Worm (Caenorhabditis elegans) whole organism, L4 larva: Measurements from ENCODE around the gene W02D7.5.
A peak's percentile ranks its signal among the peaks of the same experiment; 100 is the strongest.

Source experiments
- D1046.2 ChIP-seq: fragments of 200-800 bp; sonication (Bioruptor generic); IDR thresholded peaks from 2 replicates; pipeline ENCODE4 v1.3.6; 2022; ENCODE audit warnings: missing genetic modification characterization, missing compliant biosample characterization
- F26F4.8 ChIP-seq: fragments of 200-800 bp; sonication (Bioruptor generic); conservative IDR thresholded peaks from 2 replicates; pipeline ENCODE4 v1.3.6; 2022; ENCODE audit warnings: missing genetic modification characterization, missing compliant biosample characterization
- F44E2.7 ChIP-seq: fragments of 200-800 bp; sonication (Bioruptor generic); IDR thresholded peaks from 2 replicates; pipeline ENCODE4 v2.1.2; 2022; ENCODE audit warnings: missing genetic modification characterization, missing compliant biosample characterization
- Y105C5A.15 ChIP-seq: fragments of 200-800 bp; sonication (Bioruptor generic); IDR thresholded peaks from 2 replicates; pipeline ENCODE4 v1.3.6; 2022; ENCODE audit warnings: missing genetic modification characterization, missing compliant biosample characterization
- ZK337.2 ChIP-seq: fragments of 200-800 bp; sonication (Bioruptor generic); IDR thresholded peaks from 2 replicates; pipeline ENCODE4 v1.3.6; 2022; ENCODE audit warnings: missing genetic modification reagents, missing genetic modification characterization, missing compliant biosample characterization
- aha-1 ChIP-seq: fragments of 150-350 bp; peaks from one replicate; lab custom pipeline; 2014; ENCODE audit warnings: missing biosample characterization, missing genetic modification characterization
- aly-2 ChIP-seq: sonication (generic microtip); optimal IDR thresholded peaks from 2 replicates; lab custom pipeline; 2018; ENCODE audit warnings: missing biosample characterization, missing genetic modification characterization
- arid-1 ChIP-seq: fragments of 200-800 bp; sonication (Bioruptor generic); conservative IDR thresholded peaks from 2 replicates; pipeline ENCODE4 v1.3.6; 2022; ENCODE audit warnings: missing genetic modification reagents, missing genetic modification characterization, missing compliant biosample characterization
- ceh-44 ChIP-seq: fragments of 200-800 bp; sonication (Bioruptor generic); IDR thresholded peaks from 2 replicates; pipeline ENCODE4 v1.3.6; 2022; ENCODE audit warnings: missing genetic modification reagents, missing genetic modification characterization, missing compliant biosample characterization
- cey-2 ChIP-seq: sonication (generic microtip); optimal IDR thresholded peaks from 3 replicates; lab custom pipeline; 2017; ENCODE audit warnings: missing genetic modification characterization, mild to moderate bottlenecking, missing compliant biosample characterization, antibody characterized with exemption, borderline replicate concordance; ENCODE audit not compliant: insufficient read depth
- ctbp-1 ChIP-seq: fragments of 200-800 bp; sonication (Bioruptor generic); IDR thresholded peaks from 2 replicates; pipeline ENCODE4 v1.3.6; 2022; ENCODE audit warnings: missing genetic modification reagents, missing genetic modification characterization, missing compliant biosample characterization
- daf-8 ChIP-seq: fragments of 200-800 bp; sonication (Bioruptor generic); IDR thresholded peaks from 2 replicates; pipeline ENCODE4 v1.3.6; 2022; ENCODE audit warnings: missing genetic modification characterization, missing compliant biosample characterization
- dmd-8 ChIP-seq: fragments of 200-800 bp; sonication (Bioruptor generic); IDR thresholded peaks from 2 replicates; pipeline ENCODE4 v1.3.6; 2022; ENCODE audit warnings: missing genetic modification characterization, missing compliant biosample characterization
- hlh-30 ChIP-seq: sonication (generic microtip); optimal IDR thresholded peaks from 2 replicates; lab custom pipeline; 2017; ENCODE audit warnings: antibody characterized with exemption, mild to moderate bottlenecking, missing genetic modification characterization, missing compliant biosample characterization; ENCODE audit not compliant: insufficient read depth
- lim-7 ChIP-seq: fragments of 200-800 bp; sonication (Bioruptor generic); IDR thresholded peaks from 2 replicates; pipeline ENCODE4 v1.3.6; 2022; ENCODE audit warnings: missing genetic modification characterization, missing compliant biosample characterization
- lin-13 ChIP-seq: fragments of 150-350 bp; optimal IDR thresholded peaks from 2 replicates; lab custom pipeline; 2014; ENCODE audit warnings: missing biosample characterization, missing genetic modification reagents, missing genetic modification characterization
- lin-38 ChIP-seq: fragments of 200-800 bp; sonication (Bioruptor generic); IDR thresholded peaks from 2 replicates; pipeline ENCODE4 v1.3.6; 2022; ENCODE audit warnings: missing genetic modification reagents, missing genetic modification characterization, missing compliant biosample characterization
- lir-3 ChIP-seq: sonication (generic microtip); optimal IDR thresholded peaks from 2 replicates; lab custom pipeline; 2016; ENCODE audit warnings: mild to moderate bottlenecking, missing genetic modification characterization, missing compliant biosample characterization
- madf-5 ChIP-seq, 2 experiments: fragments of 200-800 bp; sonication (Bioruptor generic); IDR thresholded peaks; 2 replicates each; pipeline ENCODE4 v1.3.6; 2022; ENCODE audit warnings: missing compliant biosample characterization in 2 of 2, missing genetic modification characterization in 2 of 2
- madf-9 ChIP-seq: fragments of 200-800 bp; sonication (Bioruptor generic); conservative IDR thresholded peaks from 2 replicates; pipeline ENCODE4 v1.3.6; 2022; ENCODE audit warnings: missing genetic modification reagents, missing genetic modification characterization, missing compliant biosample characterization
- mdl-1 ChIP-seq, 2 experiments: fragments of 150-350 bp in 1 of 2; sonication (generic microtip) in 1 of 2; optimal IDR thresholded peaks; 2 replicates each; lab custom pipeline; 2014 to 2017; ENCODE audit warnings: missing biosample characterization in 2 of 2, missing genetic modification characterization in 2 of 2
- nhr-10 ChIP-seq: fragments of 150-350 bp; optimal IDR thresholded peaks from 2 replicates; lab custom pipeline; 2014; ENCODE audit warnings: missing biosample characterization, missing genetic modification characterization
- nhr-102 ChIP-seq: sonication (generic microtip); optimal IDR thresholded peaks from 2 replicates; lab custom pipeline; 2016; ENCODE audit warnings: mild to moderate bottlenecking, missing genetic modification characterization, moderate library complexity, missing compliant biosample characterization
- nhr-237 ChIP-seq: sonication (generic microtip); optimal IDR thresholded peaks from 2 replicates; lab custom pipeline; 2017; ENCODE audit warnings: missing biosample characterization, missing genetic modification characterization
- nhr-48 ChIP-seq: sonication (generic microtip); optimal IDR thresholded peaks from 2 replicates; lab custom pipeline; 2016; ENCODE audit warnings: mild to moderate bottlenecking, missing genetic modification characterization, missing compliant biosample characterization
- nhr-6 ChIP-seq: fragments of 150-350 bp; optimal IDR thresholded peaks from 2 replicates; lab custom pipeline; 2014; ENCODE audit warnings: missing biosample characterization, missing genetic modification characterization
- rbr-2 ChIP-seq: sonication (generic microtip); optimal IDR thresholded peaks from 2 replicates; lab custom pipeline; 2016; ENCODE audit warnings: missing genotype, missing genetic modification characterization, missing compliant biosample characterization
- set-16 ChIP-seq: fragments of 200-800 bp; sonication (Bioruptor generic); IDR thresholded peaks from 2 replicates; pipeline ENCODE4 v1.3.6; 2022; ENCODE audit warnings: missing genetic modification reagents, missing genetic modification characterization, missing compliant biosample characterization
- snpc-1.2 ChIP-seq: fragments of 200-800 bp; sonication (Bioruptor generic); IDR thresholded peaks from 2 replicates; pipeline ENCODE4 v1.3.6; 2022; ENCODE audit warnings: missing genetic modification reagents, missing genetic modification characterization, missing compliant biosample characterization
- spr-1 ChIP-seq: sonication (generic microtip); optimal IDR thresholded peaks from 2 replicates; lab custom pipeline; 2016; ENCODE audit warnings: mild to moderate bottlenecking, missing genetic modification characterization, missing compliant biosample characterization
- spr-3 ChIP-seq: fragments of 200-800 bp; sonication (Bioruptor generic); optimal IDR thresholded peaks from 2 replicates; lab custom pipeline; 2018; ENCODE audit warnings: mild to moderate bottlenecking, missing genetic modification characterization, missing compliant biosample characterization
- tra-1 ChIP-seq: fragments of 200-800 bp; sonication (Bioruptor generic); IDR thresholded peaks from 2 replicates; pipeline ENCODE4 v1.3.6; 2022; ENCODE audit warnings: missing genetic modification reagents, missing genetic modification characterization, missing compliant biosample characterization
- unc-130 ChIP-seq: sonication (generic microtip); optimal IDR thresholded peaks from 2 replicates; lab custom pipeline; 2016; ENCODE audit warnings: missing genetic modification reagents, missing genetic modification characterization, missing compliant biosample characterization
- unc-39 ChIP-seq: sonication (generic microtip); optimal IDR thresholded peaks from 2 replicates; lab custom pipeline; 2017; ENCODE audit warnings: missing biosample characterization, missing genetic modification characterization
- unc-62 ChIP-seq, 3 experiments: fragments of 150-350 bp in 1 of 3; sonication (generic microtip); optimal IDR thresholded peaks in 2 of 3; peaks in 1 of 3; 1 replicate in 1 of 3; 2 replicates in 2 of 3; lab custom pipeline; 2014 to 2017; ENCODE audit warnings: missing biosample characterization in 3 of 3, missing genetic modification characterization in 3 of 3, missing genetic modification reagents in 3 of 3, missing genotype in 1 of 3

Gene W02D7.5

ce11 chrV:8329390-8329789 lies 30.3 kb upstream of the W02D7.5 start:
- 0 out of 2 replicates have a peak, but pooled peaks have one; percentile 29 for TF ChIP-seq snpc-1.2
- TF ChIP-seq lim-7 (GFP tag; lab: Robert Waterston, UW), result peak; percentile 70
- 0 out of 2 replicates have a peak, but pooled peaks have one; percentile 47 for TF ChIP-seq madf-9 (GFP tag; lab: Robert Waterston, UW)
- TF ChIP-seq madf-5 (GFP tag; IDR thresholded peaks at IDR 0.05; lab: Robert Waterston, UW), result peak in 1 of 2 experiments; percentile 50; a peak in 1 of 4 replicates
- 0 out of 2 replicates have a peak, but pooled peaks have one; percentile 38 for TF ChIP-seq F44E2.7 (GFP tag; lab: Robert Waterston, UW)
- 0 out of 2 replicates have a peak, but pooled peaks have one; percentile 57 for TF ChIP-seq Y105C5A.15
- peak; percentile 84 for TF ChIP-seq F26F4.8
- TF ChIP-seq D1046.2 (GFP tag; lab: Robert Waterston, UW), result 0 out of 2 replicates have a peak, but pooled peaks have one; percentile 68
- peak; percentile 72; the same call in 1 of the 2 replicates for TF ChIP-seq dmd-8

DNA sequence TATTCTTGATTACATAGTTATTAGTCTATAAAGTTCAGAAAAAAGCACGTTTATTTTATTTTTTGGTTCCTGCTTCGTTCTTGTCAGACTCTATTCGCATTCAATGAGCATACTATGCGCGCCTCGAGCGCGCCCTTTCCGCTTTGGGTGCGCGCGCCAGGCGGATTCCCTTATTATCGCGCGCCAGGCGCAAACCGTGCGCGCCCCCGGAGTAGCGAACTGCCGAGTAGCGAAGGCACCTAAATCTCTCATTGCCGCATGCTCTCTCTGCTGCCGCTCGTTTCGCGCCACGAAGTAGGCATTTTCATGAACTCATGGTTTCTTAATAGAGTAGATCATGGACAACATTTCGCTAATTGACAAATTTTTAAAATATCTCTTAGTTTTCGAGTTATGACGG lies 28.0 kb upstream of the W02D7.5 start:
- TF ChIP-seq set-16 (GFP tag; lab: Robert Waterston, UW) (peak; percentile 89), nhr-48 (no peak)

DNA sequence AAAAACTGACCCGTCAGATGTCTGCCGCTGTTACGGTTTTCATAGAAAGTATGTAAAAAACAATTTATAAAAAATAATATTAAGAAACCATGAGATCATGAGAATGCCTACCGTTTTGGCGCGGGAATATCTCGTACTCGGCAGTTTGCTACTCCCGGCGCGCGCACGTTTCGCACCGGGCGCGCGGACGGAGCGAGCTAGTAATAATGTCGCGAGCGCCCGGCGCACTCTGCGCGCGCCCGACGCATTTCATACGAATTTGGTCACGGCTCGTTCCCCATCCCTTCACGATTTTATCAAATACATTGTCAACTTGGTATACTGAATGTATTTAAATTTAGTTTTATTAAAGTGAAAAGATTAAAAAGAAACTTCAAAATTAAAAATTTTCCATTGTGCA lies 26.9 kb upstream of the W02D7.5 start:
- TF ChIP-seq spr-3 (GFP tag; lab: Kevin White, UChicago), result no peak
- TF ChIP-seq set-16 (GFP tag; lab: Robert Waterston, UW), result peak; percentile 74

- TF ChIP-seq unc-130 (GFP tag; lab: Kevin White, UChicago) (no peak), nhr-6 (no peak), nhr-237 (tag; lab: Kevin White, UChicago) (no peak), F44E2.7 (GFP tag; lab: Robert Waterston, UW) (no peak), lin-38 (GFP tag; lab: Robert Waterston, UW) (no peak), spr-1 (tag; lab: Kevin White, UChicago) (no peak), aly-2 (no peak), nhr-10 (tag; lab: Kevin White, UChicago) (no peak), nhr-102 (no peak), rbr-2 (tag; lab: Kevin White, UChicago) (no peak), hlh-30 (no peak), unc-39 (tag; lab: Kevin White, UChicago) (no peak), cey-2 (tag; lab: Kevin White, UChicago) (no peak), aha-1 (peak; percentile 95), mdl-1 (tag; optimal IDR thresholded peaks at IDR 0.05; lab: Kevin White, UChicago) (no peak), ctbp-1 (GFP tag; lab: Robert Waterston, UW) (no peak), unc-62 (GFP tag; optimal IDR thresholded peaks at IDR 0.05 in 1 of 2; lab: Kevin White, UChicago) (peak in 1 of 2 experiments; percentile 69), unc-62 (tag; optimal IDR thresholded peaks at IDR 0.05; lab: Kevin White, UChicago) (no peak), lin-13 (no peak)
Measured at ce11 chrV:8323545-8323944, 24.5 kb upstream of the W02D7.5 start.

DNA sequence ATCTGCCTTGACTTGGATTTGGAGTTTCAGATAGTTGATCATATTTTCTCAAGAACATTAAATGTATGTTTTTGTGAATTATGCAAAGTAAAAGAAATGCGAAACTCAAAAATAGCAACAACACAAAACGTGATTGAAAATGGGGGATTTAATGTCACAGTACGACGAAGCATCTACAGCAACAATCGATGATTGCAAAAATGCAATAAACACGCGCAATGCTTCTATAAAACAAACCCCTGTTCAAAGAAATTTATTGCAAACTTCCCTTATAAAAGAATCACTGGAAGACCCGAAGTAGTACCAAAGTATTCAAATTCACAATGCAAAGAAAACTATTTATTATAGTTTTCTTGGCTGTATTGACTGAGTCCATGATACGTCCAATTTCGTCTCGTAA lies 19.1 kb upstream of the W02D7.5 start, which contains the start of gene clec-219:
Gene clec-219 (plus strand): TSS at position 301 of the 400 bp plus-strand sequence.
- TF ChIP-seq lir-3 (tag; lab: Kevin White, UChicago) (no peak), daf-8 (GFP tag; lab: Robert Waterston, UW) (no peak)
- TF ChIP-seq, all 104 proteins: peak for 0

- TF ChIP-seq ceh-44 (peak; percentile 38; the same call in 1 of the 2 replicates), arid-1 (GFP tag; lab: Robert Waterston, UW) (peak; percentile 30; the same call in 1 of the 2 replicates), F26F4.8 (peak; percentile 65; the same call in 1 of the 2 replicates), madf-9 (GFP tag; lab: Robert Waterston, UW) (0 out of 2 replicates have a peak, but pooled peaks have one; percentile 42), F44E2.7 (GFP tag; lab: Robert Waterston, UW) (peak; percentile 38; the same call in 1 of the 2 replicates), tra-1 (GFP tag; lab: Robert Waterston, UW) (peak; percentile 22; the same call in 1 of the 2 replicates), lim-7 (GFP tag; lab: Robert Waterston, UW) (peak; percentile 67), ZK337.2 (GFP tag; lab: Robert Waterston, UW) (peak; percentile 46; the same call in 1 of the 2 replicates), Y105C5A.15 (peak; percentile 37; the same call in 1 of the 2 replicates), madf-5 (GFP tag; IDR thresholded peaks at IDR 0.05; lab: Robert Waterston, UW) (peak in 1 of 2 experiments; percentile 49; a peak in 1 of 4 replicates)
Measured at ce11 chrV:8314782-8315181, 15.7 kb upstream of the W02D7.5 start.
